Worm (Caenorhabditis elegans) whole organism, L4 larva: ENCODE data around the gene fbxa-84.
A peak's percentile ranks its signal among the peaks of the same experiment; 100 is the strongest.
"Not testable (repeated sequence)": the region's sequence is repeated elsewhere in the genome, so short reads cannot be mapped to it uniquely, and the experiment has no call there.

Experiments
- ceh-32 ChIP-seq: sonication (generic microtip); optimal IDR thresholded peaks from 2 replicates; lab custom pipeline; 2016; ENCODE audit warnings: mild to moderate bottlenecking, missing genetic modification characterization, missing compliant biosample characterization; ENCODE audit not compliant: poor library complexity
- dpl-1 ChIP-seq: fragments of 150-350 bp; optimal IDR thresholded peaks from 2 replicates; lab custom pipeline; 2014; ENCODE audit warnings: missing biosample characterization, missing genetic modification reagents, missing genetic modification characterization
- hlh-30 ChIP-seq: sonication (generic microtip); optimal IDR thresholded peaks from 2 replicates; lab custom pipeline; 2017; ENCODE audit warnings: antibody characterized with exemption, mild to moderate bottlenecking, missing genetic modification characterization, missing compliant biosample characterization; ENCODE audit not compliant: insufficient read depth
- jun-1 ChIP-seq: fragments of 150-350 bp; optimal IDR thresholded peaks from 2 replicates; lab custom pipeline; 2014; ENCODE audit warnings: missing biosample characterization, missing genetic modification reagents, missing genetic modification characterization
- lim-7 ChIP-seq: fragments of 200-800 bp; sonication (Bioruptor generic); IDR thresholded peaks from 2 replicates; pipeline ENCODE4 v1.3.6; 2022; ENCODE audit warnings: missing genetic modification characterization, missing compliant biosample characterization
- lin-15B ChIP-seq: fragments of 150-350 bp; sonication (generic microtip); optimal IDR thresholded peaks from 3 replicates; lab custom pipeline; 2014; ENCODE audit warnings: missing biosample characterization, missing genetic modification characterization
- nhr-28 ChIP-seq: fragments of 150-350 bp; optimal IDR thresholded peaks from 2 replicates; lab custom pipeline; 2014; ENCODE audit warnings: missing biosample characterization, missing genetic modification characterization
- pqm-1 ChIP-seq: sonication (generic microtip); optimal IDR thresholded peaks from 2 replicates; lab custom pipeline; 2017; ENCODE audit warnings: missing biosample characterization, missing genetic modification characterization

- TF ChIP-seq hlh-30 (tag; lab: Kevin White, UChicago): peak; percentile 43
- not testable (repeated sequence) for TF ChIP-seq jun-1 (tag; lab: Kevin White, UChicago); ceh-32 (tag; lab: Kevin White, UChicago); pqm-1; lim-7; lin-15B; dpl-1 (GFP tag; lab: Kevin White, UChicago)
- TF ChIP-seq nhr-28 (tag; lab: Kevin White, UChicago): peak; percentile 74
These were observed 14.2 kb upstream of the fbxa-84 start for ce11 chrV:15168018-15168417.
